Worm (Caenorhabditis elegans): ENCODE results near the gene zip-10.

zip-10 gene

DNA sequence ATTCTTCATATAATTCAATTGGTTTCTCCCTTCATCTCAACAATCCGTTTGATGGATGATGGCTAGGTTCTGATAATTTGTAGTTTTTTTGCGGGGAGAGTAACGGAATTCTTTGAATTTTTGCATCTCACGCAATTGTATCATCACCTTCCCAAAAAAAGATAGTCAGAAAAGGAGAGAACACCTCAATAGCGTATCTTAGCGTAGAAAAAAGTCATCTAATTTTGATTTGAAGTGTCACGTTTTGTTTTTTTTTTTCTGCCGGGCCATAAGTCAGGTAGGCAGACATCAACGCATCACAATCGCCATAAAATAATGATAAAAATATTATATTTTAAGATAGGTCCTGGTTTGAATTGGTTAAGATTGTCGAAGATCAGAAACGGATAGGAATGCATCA lies 25.9 kb upstream of the zip-10 start:
- TF ChIP-seq nhr-20 (tag; optimal IDR thresholded peaks at IDR 0.05) (peak; percentile 11), mdl-1 (tag; optimal IDR thresholded peaks at IDR 0.05) (peak in 1 of 2 experiments; percentile 4), C04F5.9 (tag; optimal IDR thresholded peaks at IDR 0.05) (no peak), C16A3.4 (tag; optimal IDR thresholded peaks at IDR 0.05) (no peak), unc-30 (tag; optimal IDR thresholded peaks at IDR 0.05) (no peak), rnt-1 (tag; optimal IDR thresholded peaks at IDR 0.05) (no peak), jun-1 (tag; optimal IDR thresholded peaks at IDR 0.05) (no peak), elt-2 (tag; optimal IDR thresholded peaks at IDR 0.05) (no peak), nhr-71 (tag; optimal IDR thresholded peaks at IDR 0.05) (peak; percentile 37), blmp-1 (tag; optimal IDR thresholded peaks at IDR 0.05) (peak; percentile 57), ztf-11 (tag; optimal IDR thresholded peaks at IDR 0.05) (no peak), snu-23 (GFP tag; optimal IDR thresholded peaks at IDR 0.05) (peak; percentile 2), sup-37 (GFP tag; optimal IDR thresholded peaks at IDR 0.05) (no peak), nhr-84 (tag; optimal IDR thresholded peaks at IDR 0.05) (no peak), mep-1 (tag; optimal IDR thresholded peaks at IDR 0.05) (no peak), irx-1 (tag; optimal IDR thresholded peaks at IDR 0.05) (no peak), lin-14 (GFP tag; optimal IDR thresholded peaks at IDR 0.05) (peak; percentile 35), nhr-237 (tag; optimal IDR thresholded peaks at IDR 0.05) (no peak), egl-13 (tag; optimal IDR thresholded peaks at IDR 0.05) (no peak), nhr-90 (tag; optimal IDR thresholded peaks at IDR 0.05; ENCODE audit: poor library complexity) (no peak), nhr-85 (tag) (peak; percentile 78), aly-2 (tag; optimal IDR thresholded peaks at IDR 0.05) (no peak), efl-1 (optimal IDR thresholded peaks at IDR 0.05) (no peak), efl-1 (GFP tag; optimal IDR thresholded peaks at IDR 0.05 in 1 of 2) (peak in 1 of 2 experiments; percentile 9), F16B12.6 (tag; optimal IDR thresholded peaks at IDR 0.05) (no peak), unc-86 (tag; optimal IDR thresholded peaks at IDR 0.05) (no peak), unc-62 (GFP tag; optimal IDR thresholded peaks at IDR 0.05) (no peak), elt-3 (tag; optimal IDR thresholded peaks at IDR 0.05) (peak in 2 of 6 experiments; percentile 20 to 52)

DNA sequence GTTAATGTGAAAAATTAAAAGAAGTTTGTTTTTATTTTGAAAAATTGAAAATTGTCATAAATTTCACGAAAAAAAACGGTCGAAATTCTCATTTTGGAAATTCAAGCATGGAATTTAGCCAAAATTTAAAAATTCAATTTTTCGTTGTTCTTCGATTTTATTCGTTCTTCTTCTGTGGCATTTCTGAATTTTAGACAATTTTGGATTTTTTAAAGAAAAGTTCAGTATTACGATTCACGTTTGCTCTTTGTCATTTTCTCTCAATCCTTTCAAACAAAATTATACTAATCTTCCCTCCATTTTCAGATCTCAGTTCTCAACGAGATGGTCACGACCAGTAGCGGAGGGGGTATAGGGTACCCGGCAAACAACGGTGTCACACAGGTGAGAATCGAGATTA lies 25.1 kb upstream of the zip-10 start, which contains the start of gene ape-1:
TSS of gene ape-1 (plus strand) at position 301 of the 400 bp plus-strand sequence.
- TF ChIP-seq pqm-1 (tag; optimal IDR thresholded peaks at IDR 0.05): no peak

ce11 chrV:11674594-11675579 lies 24.3 kb upstream of the zip-10 start:
- TF ChIP-seq sox-4 (tag; optimal IDR thresholded peaks at IDR 0.05) (no peak), fkh-8 (tag; optimal IDR thresholded peaks at IDR 0.05) (no peak), fkh-10 (GFP tag; optimal IDR thresholded peaks at IDR 0.05) (peak; percentile 72), zag-1 (tag; optimal IDR thresholded peaks at IDR 0.05) (no peak), elt-3 (tag; optimal IDR thresholded peaks at IDR 0.05) (peak in 3 of 6 experiments; percentile 14 to 46 (median 17)), efl-3 (GFP tag; optimal IDR thresholded peaks at IDR 0.05) (no peak), efl-1 (optimal IDR thresholded peaks at IDR 0.05) (no peak), efl-1 (GFP tag; optimal IDR thresholded peaks at IDR 0.05 in 1 of 2) (peak in 1 of 2 experiments; percentile 26), elt-2 (tag; optimal IDR thresholded peaks at IDR 0.05) (peak; percentile 40), ceh-63 (GFP tag; optimal IDR thresholded peaks at IDR 0.05) (no peak), F16B12.6 (tag; optimal IDR thresholded peaks at IDR 0.05) (no peak), hpl-2 (GFP tag; optimal IDR thresholded peaks at IDR 0.05) (no peak), grh-1 (GFP tag; IDR thresholded peaks at IDR 0.05) (0 out of 2 replicates have a peak, but pooled peaks have one; percentile 11), lin-14 (GFP tag; optimal IDR thresholded peaks at IDR 0.05) (peak; percentile 57), fos-1 (tag; optimal IDR thresholded peaks at IDR 0.05) (no peak), nhr-71 (tag; optimal IDR thresholded peaks at IDR 0.05) (peak; percentile 33), C04F5.9 (tag; optimal IDR thresholded peaks at IDR 0.05) (no peak), nhr-20 (tag; optimal IDR thresholded peaks at IDR 0.05) (peak; percentile 22), nhr-85 (tag) (peak; percentile 89), blmp-1 (tag; optimal IDR thresholded peaks at IDR 0.05) (peak; percentile 70), nhr-90 (tag; optimal IDR thresholded peaks at IDR 0.05; ENCODE audit: poor library complexity) (no peak), mep-1 (tag; optimal IDR thresholded peaks at IDR 0.05) (no peak), ceh-82 (tag; optimal IDR thresholded peaks at IDR 0.05) (no peak), vab-15 (tag; optimal IDR thresholded peaks at IDR 0.05) (no peak), nhr-11 (tag; optimal IDR thresholded peaks at IDR 0.05) (no peak), snu-23 (GFP tag; optimal IDR thresholded peaks at IDR 0.05) (no peak), tbx-2 (tag; optimal IDR thresholded peaks at IDR 0.05) (peak; percentile 5), sup-37 (GFP tag; optimal IDR thresholded peaks at IDR 0.05) (no peak), ztf-4 (tag; optimal IDR thresholded peaks at IDR 0.05) (no peak), irx-1 (tag; optimal IDR thresholded peaks at IDR 0.05) (peak; percentile 3), ceh-90 (tag; optimal IDR thresholded peaks at IDR 0.05) (no peak)

Data from whole organism, L1 larva.